Worm (Caenorhabditis elegans) whole organism, L4/young adult: Measurements from ENCODE around the gene Y66H1A.8.

Experiments
- dao-5 ChIP-seq: sonication (generic microtip); optimal IDR thresholded peaks from 2 replicates; lab custom pipeline; 2016; ENCODE audit warnings: missing genotype, missing genetic modification characterization, moderate library complexity, missing compliant biosample characterization
- him-1 ChIP-seq: sonication (generic microtip); optimal IDR thresholded peaks from 2 replicates; lab custom pipeline; 2016; ENCODE audit warnings: missing genotype, missing genetic modification reagents, missing genetic modification characterization, missing compliant biosample characterization

DNA sequence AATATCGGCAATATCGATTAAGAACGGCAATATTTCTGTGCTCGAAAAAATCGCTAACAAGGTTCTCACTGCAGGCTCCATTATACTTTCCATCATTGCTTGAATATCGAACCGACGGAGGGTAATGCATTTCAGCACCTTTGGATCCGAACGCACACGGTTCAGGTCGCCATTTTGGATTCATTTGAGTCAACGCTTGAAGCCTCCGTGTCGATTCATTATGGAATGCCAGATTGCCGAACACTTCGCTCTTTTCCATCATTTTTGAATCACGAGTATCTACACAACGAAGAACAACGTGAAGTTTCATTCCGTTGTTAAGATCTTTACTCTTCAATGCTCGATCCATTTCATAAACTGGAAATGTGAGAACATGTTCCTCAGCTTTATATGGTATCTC lies 32.6 kb downstream of the Y66H1A.8 start:
- TF ChIP-seq him-1: no peak
- no peak for TF ChIP-seq dao-5 (tag; lab: Kevin White, UChicago)
